Fruit fly (Drosophila melanogaster): Measurements from ENCODE around the gene Ube4A.

Ube4A gene

DNA sequence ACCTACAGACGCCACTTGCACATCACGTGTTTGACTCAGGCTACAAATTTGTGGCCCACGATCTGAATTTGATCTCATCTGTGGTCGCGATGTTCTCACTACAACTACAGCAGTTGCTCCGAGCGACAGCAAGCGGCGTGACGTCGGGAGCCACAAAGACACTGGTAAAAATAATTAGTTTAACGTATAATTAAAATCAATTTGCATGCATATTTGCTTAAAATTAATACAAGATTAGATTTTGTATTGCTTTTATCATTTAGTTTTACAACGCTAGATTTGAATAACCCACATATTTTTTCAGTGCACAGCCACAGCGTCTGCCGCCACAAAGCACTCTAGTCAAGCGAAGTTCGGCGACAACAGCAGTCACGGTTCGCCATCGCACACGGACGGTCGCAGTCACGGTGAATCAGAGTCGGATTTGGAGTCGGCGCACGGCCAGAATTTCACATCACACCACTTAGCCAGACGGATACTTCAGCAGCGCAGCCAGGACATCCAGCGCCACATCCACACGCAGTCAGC, 45.8 kb upstream of the Ube4A start (continued):
- TF ChIP-seq Dek (tag; optimal IDR thresholded peaks at IDR 0.05) (peak; percentile 100), ab (GFP tag; optimal IDR thresholded peaks at IDR 0.05) (peak; percentile 99), CG32532 (GFP tag; IDR thresholded peaks at IDR 0.05) (peak; percentile 100), Lpt (GFP tag; optimal IDR thresholded peaks at IDR 0.05) (no peak), CG2712 (tag; optimal IDR thresholded peaks at IDR 0.05) (peak; percentile 100), HLHmδ (GFP tag; optimal IDR thresholded peaks at IDR 0.05) (peak; percentile 94), PHDP (tag; optimal IDR thresholded peaks at IDR 0.05) (peak; percentile 100), Mrtf (GFP tag; IDR thresholded peaks at IDR 0.05) (peak; percentile 100), CG4820 (GFP tag; optimal IDR thresholded peaks at IDR 0.05) (peak; percentile 100), Adf1 (GFP tag; IDR thresholded peaks at IDR 0.05) (peak; percentile 99), ken (GFP tag; IDR thresholded peaks at IDR 0.05) (peak; percentile 100), CG10209 (GFP tag; optimal IDR thresholded peaks at IDR 0.05) (peak; percentile 100), zfh1 (GFP tag; IDR thresholded peaks at IDR 0.05) (peak; percentile 100), Chrac-16 (GFP tag; optimal IDR thresholded peaks at IDR 0.05) (peak; percentile 100), Doc2 (GFP tag; IDR thresholded peaks at IDR 0.05) (peak; percentile 100), CG14050 (GFP tag; IDR thresholded peaks at IDR 0.05) (peak; percentile 100), esg (GFP tag; conservative IDR thresholded peaks at IDR 0.05) (peak; percentile 100), aop (GFP tag; IDR thresholded peaks at IDR 0.05) (peak; percentile 99), Spps (tag; optimal IDR thresholded peaks at IDR 0.05) (peak; percentile 100), gcm2 (GFP tag; optimal IDR thresholded peaks at IDR 0.05) (peak; percentile 100), gcm (GFP tag; optimal IDR thresholded peaks at IDR 0.05) (peak; percentile 100), CG11695 (GFP tag; IDR thresholded peaks at IDR 0.05) (peak; percentile 100), CG7271 (tag; optimal IDR thresholded peaks at IDR 0.05) (peak; percentile 99), Atf3 (GFP tag; optimal IDR thresholded peaks at IDR 0.05) (peak; percentile 100), E2f1 (GFP tag; IDR thresholded peaks at IDR 0.05) (peak; percentile 100), Awh (GFP tag; IDR thresholded peaks at IDR 0.05) (peak; percentile 100), toy (GFP tag; IDR thresholded peaks at IDR 0.05) (peak; percentile 100), CG34422 (GFP tag; IDR thresholded peaks at IDR 0.05) (peak; percentile 100), CG17802 (tag; optimal IDR thresholded peaks at IDR 0.05) (peak; percentile 95), sim (GFP tag; IDR thresholded peaks at IDR 0.05) (peak; percentile 100), ERR (GFP tag; optimal IDR thresholded peaks at IDR 0.05) (peak; percentile 100), ems (GFP tag; optimal IDR thresholded peaks at IDR 0.05) (peak; percentile 100), dmrt99B (tag; optimal IDR thresholded peaks at IDR 0.05) (peak; percentile 100), CG5245 (GFP tag; optimal IDR thresholded peaks at IDR 0.05) (peak; percentile 100), zen2 (GFP tag; IDR thresholded peaks at IDR 0.05; ENCODE audit: partially characterized antibody) (no peak), MESR4 (GFP tag; optimal IDR thresholded peaks at IDR 0.05) (peak; percentile 99), YL-1 (GFP tag; optimal IDR thresholded peaks at IDR 0.05) (peak; percentile 100), Lhr (GFP tag; optimal IDR thresholded peaks at IDR 0.05) (peak; percentile 100), sna (GFP tag; IDR thresholded peaks at IDR 0.05; ENCODE audit: partially characterized antibody) (no peak), usp (GFP tag; optimal IDR thresholded peaks at IDR 0.05) (no peak), scrt (GFP tag; optimal IDR thresholded peaks at IDR 0.05) (peak; percentile 100), CG13424 (tag; optimal IDR thresholded peaks at IDR 0.05) (peak; percentile 100), sr (GFP tag; IDR thresholded peaks at IDR 0.05) (peak; percentile 100), CG10462 (GFP tag; optimal IDR thresholded peaks at IDR 0.05) (peak; percentile 100), repo (GFP tag; optimal IDR thresholded peaks at IDR 0.05) (peak; percentile 100), prd (optimal IDR thresholded peaks at IDR 0.05) (no peak), prd (GFP tag; IDR thresholded peaks at IDR 0.05) (peak; percentile 100), pan (optimal IDR thresholded peaks at IDR 0.05) (no peak), pan (GFP tag; optimal IDR thresholded peaks at IDR 0.05 in 1 of 2, IDR thresholded peaks at IDR 0.05 in 1 of 2) (peak in 1 of 2 experiments; percentile 100), dpn (GFP tag; optimal IDR thresholded peaks at IDR 0.05) (peak; percentile 100), fd102C (GFP tag; optimal IDR thresholded peaks at IDR 0.05) (peak; percentile 96)
